Worm (Caenorhabditis elegans) whole organism, L3 larva: ENCODE results near the gene M04B2.7.

Experiments used
- R02D3.7 ChIP-seq: fragments of 150-350 bp; optimal IDR thresholded peaks from 2 replicates; lab custom pipeline; 2014; ENCODE audit warnings: missing biosample characterization, missing genetic modification characterization
- ZK546.5 ChIP-seq: sonication (generic microtip); optimal IDR thresholded peaks from 2 replicates; lab custom pipeline; 2017; ENCODE audit warnings: missing biosample characterization, missing genetic modification characterization
- aly-2 ChIP-seq: fragments of 150-350 bp; optimal IDR thresholded peaks from 2 replicates; lab custom pipeline; 2014; ENCODE audit warnings: missing biosample characterization, missing genetic modification characterization
- ama-1 ChIP-seq: fragments of 150-350 bp; optimal IDR thresholded peaks from 2 replicates; lab custom pipeline; 2018
- ceh-16 ChIP-seq: sonication (generic microtip); optimal IDR thresholded peaks from 2 replicates; lab custom pipeline; 2017; ENCODE audit warnings: missing biosample characterization, missing genetic modification characterization
- ceh-28 ChIP-seq: fragments of 150-350 bp; optimal IDR thresholded peaks from 2 replicates; lab custom pipeline; 2014; ENCODE audit warnings: missing biosample characterization, missing genetic modification reagents, missing genetic modification characterization
- ceh-82 ChIP-seq: fragments of 150-350 bp; optimal IDR thresholded peaks from 2 replicates; lab custom pipeline; 2014; ENCODE audit warnings: missing biosample characterization, missing genetic modification characterization
- ceh-9 ChIP-seq: sonication (generic microtip); optimal IDR thresholded peaks from 2 replicates; lab custom pipeline; 2018; ENCODE audit warnings: missing biosample characterization, missing genetic modification characterization
- daf-12 ChIP-seq: fragments of 150-350 bp; optimal IDR thresholded peaks from 2 replicates; lab custom pipeline; 2014; ENCODE audit warnings: missing biosample characterization, missing genetic modification reagents, missing genetic modification characterization
- egl-27 ChIP-seq: sonication (generic microtip); optimal IDR thresholded peaks from 4 replicates; lab custom pipeline; 2017; ENCODE audit warnings: missing biosample characterization, missing genetic modification reagents, missing genetic modification characterization
- elt-1 ChIP-seq: fragments of 150-350 bp; optimal IDR thresholded peaks from 2 replicates; lab custom pipeline; 2014; ENCODE audit warnings: missing biosample characterization, missing genetic modification characterization
- elt-2 ChIP-seq: sonication (generic microtip); optimal IDR thresholded peaks from 2 replicates; lab custom pipeline; 2016; ENCODE audit warnings: missing genetic modification reagents, mild to moderate bottlenecking, missing genetic modification characterization, missing compliant biosample characterization
- fkh-10 ChIP-seq: sonication (generic microtip); optimal IDR thresholded peaks from 2 replicates; lab custom pipeline; 2017; ENCODE audit warnings: missing biosample characterization, missing genetic modification reagents, missing genetic modification characterization
- fos-1 ChIP-seq: fragments of 150-350 bp; optimal IDR thresholded peaks from 2 replicates; lab custom pipeline; 2014; ENCODE audit warnings: missing biosample characterization, missing genetic modification characterization
- hmg-11 ChIP-seq: sonication (generic microtip); optimal IDR thresholded peaks from 2 replicates; lab custom pipeline; 2016; ENCODE audit warnings: missing genetic modification characterization, missing compliant biosample characterization
- lin-15B ChIP-seq: fragments of 150-350 bp; optimal IDR thresholded peaks from 2 replicates; lab custom pipeline; 2014; ENCODE audit warnings: missing biosample characterization, missing genetic modification characterization
- lin-39 ChIP-seq: fragments of 150-350 bp; optimal IDR thresholded peaks from 2 replicates; lab custom pipeline; 2018; ENCODE audit warnings: missing biosample characterization, missing genetic modification reagents, missing genetic modification characterization
- mdl-1 ChIP-seq: fragments of 150-350 bp; optimal IDR thresholded peaks from 2 replicates; lab custom pipeline; 2014; ENCODE audit warnings: missing biosample characterization, missing genetic modification characterization
- mml-1 ChIP-seq: fragments of 150-350 bp; sonication (generic microtip); optimal IDR thresholded peaks from 3 replicates; lab custom pipeline; 2014; ENCODE audit warnings: missing biosample characterization, missing genetic modification characterization
- nfya-1 ChIP-seq: sonication (generic microtip); optimal IDR thresholded peaks from 2 replicates; lab custom pipeline; 2017; ENCODE audit warnings: missing genetic modification characterization, mild to moderate bottlenecking, missing compliant biosample characterization, antibody characterized with exemption, moderate library complexity; ENCODE audit not compliant: insufficient read depth
- nhr-11 ChIP-seq: fragments of 150-350 bp; optimal IDR thresholded peaks from 2 replicates; lab custom pipeline; 2014; ENCODE audit warnings: missing biosample characterization, missing genetic modification characterization
- nhr-12 ChIP-seq: fragments of 150-350 bp; optimal IDR thresholded peaks from 2 replicates; lab custom pipeline; 2014; ENCODE audit warnings: missing biosample characterization, missing genetic modification characterization
- nhr-23 ChIP-seq: fragments of 150-350 bp; optimal IDR thresholded peaks from 2 replicates; lab custom pipeline; 2014; ENCODE audit warnings: missing biosample characterization, missing genetic modification reagents, missing genetic modification characterization
- nhr-25 ChIP-seq: sonication (generic microtip); optimal IDR thresholded peaks from 2 replicates; lab custom pipeline; 2017; ENCODE audit warnings: missing biosample characterization, missing genetic modification characterization
- nhr-28 ChIP-seq: fragments of 150-350 bp; optimal IDR thresholded peaks from 2 replicates; lab custom pipeline; 2014; ENCODE audit warnings: missing biosample characterization, missing genetic modification characterization
- nhr-43 ChIP-seq: sonication (generic microtip); optimal IDR thresholded peaks from 2 replicates; lab custom pipeline; 2016; ENCODE audit warnings: mild to moderate bottlenecking, missing genetic modification characterization, missing compliant biosample characterization; ENCODE audit not compliant: poor library complexity, severe bottlenecking
- nhr-67 ChIP-seq: fragments of 150-350 bp; optimal IDR thresholded peaks from 2 replicates; lab custom pipeline; 2014; ENCODE audit warnings: missing biosample characterization, missing genetic modification characterization
- nhr-76 ChIP-seq: fragments of 150-350 bp; sonication (generic microtip); optimal IDR thresholded peaks from 5 replicates; lab custom pipeline; 2014; ENCODE audit warnings: missing biosample characterization, missing genetic modification characterization
- nhr-77 ChIP-seq: fragments of 150-350 bp; optimal IDR thresholded peaks from 2 replicates; lab custom pipeline; 2014; ENCODE audit warnings: missing biosample characterization, missing genetic modification characterization
- pha-4 ChIP-seq: fragments of 150-350 bp; optimal IDR thresholded peaks from 2 replicates; lab custom pipeline; 2014; ENCODE audit warnings: missing biosample characterization, missing genetic modification reagents, missing genetic modification characterization
- pqm-1 ChIP-seq: fragments of 150-350 bp; optimal IDR thresholded peaks from 2 replicates; lab custom pipeline; 2017; ENCODE audit warnings: missing biosample characterization, missing genetic modification characterization, inconsistent platforms
- sea-2 ChIP-seq: fragments of 150-350 bp; sonication (generic microtip); optimal IDR thresholded peaks from 4 replicates; lab custom pipeline; 2014; ENCODE audit warnings: missing biosample characterization, missing genetic modification reagents, missing genetic modification characterization
- skn-1 ChIP-seq: fragments of 150-350 bp; optimal IDR thresholded peaks from 2 replicates; lab custom pipeline; 2014; ENCODE audit warnings: missing biosample characterization, missing genetic modification characterization
- snpc-4 ChIP-seq: fragments of 150-350 bp; optimal IDR thresholded peaks from 2 replicates; lab custom pipeline; 2014; ENCODE audit warnings: missing biosample characterization, missing genetic modification characterization
- unc-39 ChIP-seq: sonication (generic microtip); optimal IDR thresholded peaks from 4 replicates; lab custom pipeline; 2017; ENCODE audit warnings: missing biosample characterization, missing genetic modification characterization
- unc-62 ChIP-seq: fragments of 150-350 bp; sonication (generic microtip); optimal IDR thresholded peaks from 4 replicates; lab custom pipeline; 2014; ENCODE audit warnings: missing biosample characterization, missing genetic modification reagents, missing genetic modification characterization
- ztf-11 ChIP-seq: fragments of 150-350 bp; optimal IDR thresholded peaks from 2 replicates; lab custom pipeline; 2014; ENCODE audit warnings: missing biosample characterization, missing genetic modification characterization
- ztf-4 ChIP-seq: fragments of 150-350 bp; optimal IDR thresholded peaks from 2 replicates; lab custom pipeline; 2014; ENCODE audit warnings: missing biosample characterization, missing genetic modification characterization

Gene M04B2.7

DNA sequence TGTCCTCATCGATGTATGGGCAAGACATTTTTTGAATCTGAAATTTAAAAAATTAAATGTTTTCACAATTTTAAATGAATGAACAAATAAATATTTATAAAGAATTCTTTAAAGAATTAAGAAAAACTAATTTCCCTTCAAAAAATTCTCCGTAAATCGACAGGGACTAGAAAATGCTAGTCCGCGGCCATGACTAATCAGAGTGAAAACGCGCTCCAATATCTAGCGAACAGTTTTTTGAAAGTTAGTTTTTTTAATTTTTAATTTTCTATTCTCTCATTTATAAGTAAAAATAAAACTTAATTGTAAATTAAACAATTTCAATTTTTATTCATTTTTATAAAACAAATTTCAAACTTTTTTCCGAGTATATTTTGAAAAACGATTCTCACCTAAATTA is 44.2 kb upstream of the M04B2.7 start:
- TF ChIP-seq unc-62 (GFP tag; lab: Kevin White, UChicago) (no peak), nhr-23 (tag; lab: Kevin White, UChicago) (peak; percentile 61), R02D3.7 (tag; lab: Kevin White, UChicago) (peak; percentile 81), nhr-77 (tag; lab: Kevin White, UChicago) (no peak), hmg-11 (tag; lab: Kevin White, UChicago) (no peak), ceh-82 (tag; lab: Kevin White, UChicago) (no peak), fos-1 (tag; lab: Kevin White, UChicago) (no peak), ztf-4 (tag; lab: Kevin White, UChicago) (no peak), nfya-1 (tag; lab: Kevin White, UChicago) (peak; percentile 69), pha-4 (peak; percentile 82), ama-1 (lab: Kevin White, UChicago) (peak; percentile 18), nhr-43 (tag; lab: Kevin White, UChicago) (peak; percentile 34), nhr-25 (no peak), lin-15B (peak; percentile 67), elt-1 (tag; lab: Kevin White, UChicago) (no peak)

DNA sequence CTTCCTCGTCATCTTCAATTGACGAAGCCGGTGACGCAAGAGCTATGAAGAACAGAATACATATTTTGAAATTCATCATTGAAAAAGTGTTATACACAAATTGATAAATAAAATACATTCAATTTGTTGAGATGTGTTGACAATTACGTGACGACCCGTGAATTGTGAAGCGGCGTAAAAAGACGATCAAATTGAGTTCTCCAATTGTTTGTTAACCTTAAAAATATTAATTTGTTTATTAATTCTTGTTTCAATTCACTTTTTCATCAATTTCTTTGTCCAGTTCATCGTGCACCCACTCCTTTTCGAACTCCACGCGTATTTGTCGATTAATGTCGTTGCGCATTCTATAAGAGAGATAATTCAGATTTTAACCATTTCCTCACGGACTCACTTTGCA is 43.6 kb upstream of the M04B2.7 start, which contains the start of gene spe-36:
TSS of gene spe-36 (minus strand) at position 101 of the 400 bp plus-strand sequence.
- TF ChIP-seq elt-1 (tag; lab: Kevin White, UChicago), result no peak
- no peak for TF ChIP-seq nhr-43 (tag; lab: Kevin White, UChicago)
- no peak for TF ChIP-seq lin-15B
- no peak for TF ChIP-seq snpc-4
- TF ChIP-seq nhr-67 (tag; lab: Kevin White, UChicago), result no peak

DNA sequence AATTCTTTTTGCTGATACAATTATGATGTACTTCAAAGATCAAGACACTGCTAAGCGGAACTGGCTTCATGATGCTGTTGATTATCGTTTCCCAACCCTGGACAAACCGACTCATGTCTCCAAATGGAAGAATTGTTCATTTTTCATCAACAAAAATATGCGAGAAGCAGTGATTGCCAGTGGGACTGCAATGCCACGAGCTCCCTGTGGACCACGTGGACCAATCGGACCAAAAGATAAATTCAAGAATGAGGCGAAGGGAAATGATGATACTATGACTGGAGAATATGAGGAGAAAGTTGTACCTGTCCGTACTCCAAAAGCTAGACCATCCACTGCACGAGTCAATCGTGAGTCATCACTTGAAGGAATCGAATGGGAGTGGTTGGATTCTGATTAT is 37.9 kb upstream of the M04B2.7 start:
- no peak for TF ChIP-seq ceh-28 (tag; lab: Kevin White, UChicago)
- no peak for TF ChIP-seq ztf-11
- TF ChIP-seq nhr-43 (tag; lab: Kevin White, UChicago), result no peak
- no peak for TF ChIP-seq fos-1 (tag; lab: Kevin White, UChicago)
- TF ChIP-seq lin-39, result no peak
- no peak for TF ChIP-seq ztf-4 (tag; lab: Kevin White, UChicago)
- TF ChIP-seq lin-15B, result no peak

ce11 chrIV:11584853-11585252 is 36.3 kb upstream of the M04B2.7 start:
- TF ChIP-seq mml-1 (no peak), elt-2 (tag; lab: Kevin White, UChicago) (peak; percentile 32)

- TF ChIP-seq aly-2 (tag; lab: Kevin White, UChicago), result no peak
- no peak for TF ChIP-seq nhr-67 (tag; lab: Kevin White, UChicago)
- no peak for TF ChIP-seq nhr-28
- TF ChIP-seq nhr-77 (tag; lab: Kevin White, UChicago), result no peak
- TF ChIP-seq elt-2 (tag; lab: Kevin White, UChicago), result peak; percentile 36
- TF ChIP-seq skn-1 (tag; lab: Kevin White, UChicago), result peak; percentile 48
- TF ChIP-seq nfya-1 (tag; lab: Kevin White, UChicago), result peak; percentile 41
- peak; percentile 43 for TF ChIP-seq pha-4
- TF ChIP-seq fkh-10, result no peak
- no peak for TF ChIP-seq elt-1 (tag; lab: Kevin White, UChicago)
Measured at ce11 chrIV:11583906-11584378, 35.4 kb upstream of the M04B2.7 start, which contains the start of gene F12F6.1. TSS of gene F12F6.1 (plus strand) at chrIV:11583956.

DNA sequence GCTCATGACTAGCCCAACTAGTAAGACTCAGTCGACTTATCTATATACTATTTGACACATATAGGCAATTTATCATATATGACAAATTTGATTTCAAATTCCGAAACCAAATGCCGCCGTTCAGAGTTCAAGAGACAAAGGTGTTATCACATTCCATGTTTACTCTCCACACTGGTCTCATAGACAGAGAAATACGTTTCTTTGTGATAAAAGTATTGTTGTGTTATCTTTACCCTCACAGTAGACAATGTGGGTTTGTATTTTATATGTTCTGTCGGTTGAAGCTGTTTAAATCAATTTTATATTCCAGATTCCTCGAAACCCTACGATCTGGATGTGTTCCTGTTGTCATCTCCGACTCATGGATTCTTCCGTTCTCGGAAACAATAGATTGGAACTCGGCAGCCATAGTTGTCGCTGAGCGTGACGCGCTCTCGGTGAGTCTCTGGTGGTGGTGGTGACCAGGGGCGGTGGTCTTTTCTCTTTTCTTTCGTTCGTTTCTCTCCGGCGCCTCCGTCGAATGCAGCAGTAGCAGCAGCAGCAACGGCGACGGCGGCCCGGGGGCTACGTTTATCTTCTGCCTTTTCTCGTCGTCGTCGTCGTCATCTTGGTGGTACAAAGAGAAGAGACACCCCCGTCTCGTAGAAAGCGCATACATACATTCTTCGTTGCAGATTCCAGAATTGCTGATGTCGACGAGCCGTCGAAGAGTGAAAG is 34.0 kb upstream of the M04B2.7 start:
- TF ChIP-seq elt-2 (tag; lab: Kevin White, UChicago) (peak; percentile 69), sea-2 (GFP tag; lab: Kevin White, UChicago) (no peak), pha-4 (peak; percentile 19), pqm-1 (tag; lab: Kevin White, UChicago) (peak; percentile 77)

- TF ChIP-seq R02D3.7 (tag; lab: Kevin White, UChicago) (no peak), nhr-77 (tag; lab: Kevin White, UChicago) (no peak), nhr-25 (no peak), nhr-76 (tag; lab: Kevin White, UChicago) (no peak), daf-12 (tag; lab: Kevin White, UChicago) (no peak), nhr-12 (tag; lab: Kevin White, UChicago) (no peak), pqm-1 (tag; lab: Kevin White, UChicago) (no peak), egl-27 (tag; lab: Kevin White, UChicago) (no peak), nfya-1 (tag; lab: Kevin White, UChicago) (no peak), ceh-16 (tag; lab: Kevin White, UChicago) (no peak), hmg-11 (tag; lab: Kevin White, UChicago) (no peak), ztf-11 (no peak), ZK546.5 (tag; lab: Kevin White, UChicago) (no peak), nhr-67 (tag; lab: Kevin White, UChicago) (no peak), ceh-9 (tag; lab: Kevin White, UChicago) (no peak), mdl-1 (tag; lab: Kevin White, UChicago) (no peak), unc-39 (tag; lab: Kevin White, UChicago) (no peak), nhr-11 (tag; lab: Kevin White, UChicago) (no peak), mml-1 (no peak)
Measured at ce11 chrIV:11578492-11578891, 29.9 kb upstream of the M04B2.7 start, which contains the start of gene rib-1. TSS of gene rib-1 (plus strand) at chrIV:11578792.
